Worm (Caenorhabditis elegans): ENCODE data around the gene ZC132.11.
"Not testable (repeated sequence)": the region's sequence is repeated elsewhere in the genome, so short reads cannot be mapped to it uniquely, and the experiment has no call there.

- TF ChIP-seq cog-1 (tag; optimal IDR thresholded peaks at IDR 0.05); klf-2 (GFP tag; conservative IDR thresholded peaks at IDR 0.05); med-1 (GFP tag; optimal IDR thresholded peaks at IDR 0.05; ENCODE audit: insufficient read depth); tab-1 (GFP tag; IDR thresholded peaks at IDR 0.05); ztf-29 (GFP tag; IDR thresholded peaks at IDR 0.05): not testable (repeated sequence)
- TF ChIP-seq flt-1 (GFP tag; IDR thresholded peaks at IDR 0.05) (peak; percentile 47; the same call in 1 of the 2 replicates), T22C8.4 (GFP tag; IDR thresholded peaks at IDR 0.05) (0 out of 2 replicates have a peak, but pooled peaks have one; percentile 26)
These were observed 11.9 kb upstream of the ZC132.11 start for ce11 chrV:4310414-4310813.

All from whole organism, midembryonic.